Worm (Caenorhabditis elegans): ENCODE measurements around the gene srv-6.

- TF ChIP-seq snpc-4 (GFP tag; optimal IDR thresholded peaks at IDR 0.05), result no peak
- TF ChIP-seq snpc-4 (tag; optimal IDR thresholded peaks at IDR 0.05), result no peak
- no peak for TF ChIP-seq cebp-2 (GFP tag; IDR thresholded peaks at IDR 0.05)
- no peak for TF ChIP-seq ama-1 (optimal IDR thresholded peaks at IDR 0.05)
- TF ChIP-seq ama-1 (GFP tag; optimal IDR thresholded peaks at IDR 0.05), result no peak
- no peak for TF ChIP-seq Y53F4B.3 (GFP tag; IDR thresholded peaks at IDR 0.05)
- TF ChIP-seq F22D6.2 (tag; optimal IDR thresholded peaks at IDR 0.05), result no peak
- TF ChIP-seq snpc-3.4 (tag; optimal IDR thresholded peaks at IDR 0.05), result no peak
- no peak for TF ChIP-seq unc-62 (GFP tag; optimal IDR thresholded peaks at IDR 0.05)
- no peak for TF ChIP-seq ztf-22 (GFP tag; optimal IDR thresholded peaks at IDR 0.05)
- no peak for TF ChIP-seq ekl-4 (GFP tag; IDR thresholded peaks at IDR 0.05)
- no peak for TF ChIP-seq repo-1 (tag; optimal IDR thresholded peaks at IDR 0.05)
- no peak for TF ChIP-seq F49E8.2 (tag; optimal IDR thresholded peaks at IDR 0.05; ENCODE audit: insufficient read depth)
- TF ChIP-seq bed-1 (GFP tag; IDR thresholded peaks at IDR 0.05), result no peak
- no peak for TF ChIP-seq B0261.1 (tag; optimal IDR thresholded peaks at IDR 0.05)
These were observed 16.8 kb downstream of the srv-6 start, which contains the start of gene C52B9.10 for ce11 chrX:4273614-4274013.
